Worm (Caenorhabditis elegans): Measurements from ENCODE around the gene W07G4.5.

DNA sequence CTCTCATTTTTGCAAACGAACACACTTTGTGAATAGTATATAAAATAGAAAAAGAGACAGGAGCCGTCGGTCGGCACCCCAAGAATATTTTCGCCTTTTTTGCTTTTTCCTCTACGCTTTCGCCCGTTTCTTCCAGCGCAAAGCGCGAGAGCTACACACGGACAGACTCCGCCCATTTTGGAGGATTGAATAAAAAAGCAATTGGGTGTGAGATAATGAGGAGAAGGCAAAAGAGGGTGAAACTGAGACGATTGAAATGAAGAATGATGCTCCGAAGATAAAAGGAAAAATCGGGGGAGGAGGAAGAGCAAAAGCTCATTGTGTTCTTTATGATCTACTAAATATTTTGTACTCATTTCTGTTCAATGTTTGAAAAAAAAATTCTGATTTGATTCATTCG lies 23.3 kb downstream of the W07G4.5 start, which contains the start of gene C34B4.3:
- TF ChIP-seq W03F9.2 (tag; optimal IDR thresholded peaks at IDR 0.05) = no peak
- no peak for TF ChIP-seq him-1 (tag; optimal IDR thresholded peaks at IDR 0.05)
- no peak for TF ChIP-seq dao-5 (tag; optimal IDR thresholded peaks at IDR 0.05)
